Worm (Caenorhabditis elegans): Measurements from ENCODE around the gene R03G5.6.

Gene R03G5.6

ce11 chrX:7791802-7792201 is 24.9 kb downstream of the R03G5.6 start (continued):
- TF ChIP-seq ZK337.2 (GFP tag; IDR thresholded peaks at IDR 0.05) (no peak), lin-1 (GFP tag; IDR thresholded peaks at IDR 0.05) (no peak), lin-38 (GFP tag; IDR thresholded peaks at IDR 0.05) (no peak), lin-15B (tag; optimal IDR thresholded peaks at IDR 0.05) (no peak), mdt-29 (GFP tag; IDR thresholded peaks at IDR 0.05) (no peak), duxl-1 (tag; optimal IDR thresholded peaks at IDR 0.05; ENCODE audit: poor library complexity) (no peak), fkh-10 (GFP tag; optimal IDR thresholded peaks at IDR 0.05) (peak; percentile 38), hif-1 (tag; optimal IDR thresholded peaks at IDR 0.05) (no peak), tra-1 (GFP tag; IDR thresholded peaks at IDR 0.05) (no peak), nhr-76 (tag; optimal IDR thresholded peaks at IDR 0.05) (no peak), hlh-30 (tag; optimal IDR thresholded peaks at IDR 0.05; ENCODE audit: insufficient read depth) (peak; percentile 38), daf-12 (tag; optimal IDR thresholded peaks at IDR 0.05) (no peak), mdl-1 (tag; optimal IDR thresholded peaks at IDR 0.05) (peak in 1 of 2 experiments; percentile 55), F10B5.3 (tag; optimal IDR thresholded peaks at IDR 0.05) (no peak), saeg-2 (GFP tag; IDR thresholded peaks at IDR 0.05) (no peak), php-3 (GFP tag; IDR thresholded peaks at IDR 0.05) (no peak), lin-39 (tag; optimal IDR thresholded peaks at IDR 0.05) (no peak), hlh-11 (tag; optimal IDR thresholded peaks at IDR 0.05) (peak; percentile 33), fos-1 (tag; optimal IDR thresholded peaks at IDR 0.05) (no peak), ztf-11 (tag; optimal IDR thresholded peaks at IDR 0.05) (no peak), F37D6.2 (tag; optimal IDR thresholded peaks at IDR 0.05) (peak; percentile 58), rbr-2 (tag; optimal IDR thresholded peaks at IDR 0.05) (peak; percentile 64), Y48G9A.11 (GFP tag; IDR thresholded peaks at IDR 0.05) (no peak), nhr-10 (tag; optimal IDR thresholded peaks at IDR 0.05) (no peak), T20F7.1 (GFP tag; optimal IDR thresholded peaks at IDR 0.05) (no peak), unc-130 (GFP tag; optimal IDR thresholded peaks at IDR 0.05) (no peak), unc-62 (GFP tag; optimal IDR thresholded peaks at IDR 0.05 in 1 of 2) (peak in 1 of 2 experiments; percentile 96), unc-62 (tag; optimal IDR thresholded peaks at IDR 0.05) (no peak), daf-16 (GFP tag; optimal IDR thresholded peaks at IDR 0.05) (no peak), daf-16 (tag; optimal IDR thresholded peaks at IDR 0.05) (peak; percentile 79), mes-2 (tag; optimal IDR thresholded peaks at IDR 0.05; ENCODE audit: poor library complexity, severe bottlenecking) (no peak), lin-29 (GFP tag; IDR thresholded peaks at IDR 0.05) (no peak)

- peak in 1 of 2 experiments; percentile 34 for TF ChIP-seq lsy-2 (tag; optimal IDR thresholded peaks at IDR 0.05)
- no peak for TF ChIP-seq fkh-10 (GFP tag; optimal IDR thresholded peaks at IDR 0.05)
- TF ChIP-seq F26F4.8 (GFP tag; conservative IDR thresholded peaks at IDR 0.05) = no peak
- TF ChIP-seq unc-130 (GFP tag; optimal IDR thresholded peaks at IDR 0.05) = no peak
- peak; percentile 1 for TF ChIP-seq nhr-48 (tag; optimal IDR thresholded peaks at IDR 0.05)
- TF ChIP-seq mep-1 (tag; optimal IDR thresholded peaks at IDR 0.05) = peak; percentile 60
- no peak for TF ChIP-seq Y75B8A.6 (GFP tag; IDR thresholded peaks at IDR 0.05)
- no peak for TF ChIP-seq ZK546.5 (tag; optimal IDR thresholded peaks at IDR 0.05)
- TF ChIP-seq daf-16 (GFP tag; optimal IDR thresholded peaks at IDR 0.05) = no peak
- TF ChIP-seq daf-16 (tag; optimal IDR thresholded peaks at IDR 0.05) = peak; percentile 53
- TF ChIP-seq T20F7.1 (GFP tag; optimal IDR thresholded peaks at IDR 0.05) = no peak
- no peak for TF ChIP-seq tag-97 (GFP tag; IDR thresholded peaks at IDR 0.05)
- 0 out of 2 replicates have a peak, but pooled peaks have one; percentile 10 for TF ChIP-seq dmd-6 (GFP tag; IDR thresholded peaks at IDR 0.05)
- TF ChIP-seq madf-9 (GFP tag; conservative IDR thresholded peaks at IDR 0.05) = no peak
- peak; percentile 24 for TF ChIP-seq mes-2 (tag; optimal IDR thresholded peaks at IDR 0.05; ENCODE audit: poor library complexity, severe bottlenecking)
- no peak for TF ChIP-seq ceh-82 (tag; optimal IDR thresholded peaks at IDR 0.05)
- no peak for TF ChIP-seq jun-1 (tag; optimal IDR thresholded peaks at IDR 0.05)
- peak in 1 of 2 experiments; percentile 43 for TF ChIP-seq mdl-1 (tag; optimal IDR thresholded peaks at IDR 0.05)
- TF ChIP-seq zag-1 (tag; optimal IDR thresholded peaks at IDR 0.05) = no peak
- TF ChIP-seq sdz-12 (GFP tag; optimal IDR thresholded peaks at IDR 0.05) = no peak
- TF ChIP-seq F44E2.7 (GFP tag; IDR thresholded peaks at IDR 0.05) = no peak
- peak; percentile 53 for TF ChIP-seq dpl-1 (GFP tag; optimal IDR thresholded peaks at IDR 0.05)
- peak; percentile 51 for TF ChIP-seq hmg-1.1 (GFP tag; IDR thresholded peaks at IDR 0.05)
- peak; percentile 41 for TF ChIP-seq rbr-2 (tag; optimal IDR thresholded peaks at IDR 0.05)
- TF ChIP-seq nhr-10 (tag; optimal IDR thresholded peaks at IDR 0.05) = no peak
- no peak for TF ChIP-seq aly-2 (tag; optimal IDR thresholded peaks at IDR 0.05)
- no peak for TF ChIP-seq dmd-8 (GFP tag; IDR thresholded peaks at IDR 0.05)
- peak in 1 of 2 experiments; percentile 18 for TF ChIP-seq hif-1 (tag; optimal IDR thresholded peaks at IDR 0.05)
These were observed 28.8 kb downstream of the R03G5.6 start, which contains the start of gene ZK154.5 for ce11 chrX:7787885-7788353. ZK154.5 (minus strand) TSS chrX:7787935.

Measured in whole organism, L4 larva.